Fruit fly (Drosophila melanogaster) whole organism, embryonic: Measurements from ENCODE around the gene CG46441.

Experiments
- Aef1 ChIP-seq: fragments of 200-800 bp; sonication (Bioruptor generic); IDR thresholded peaks from 3 replicates; pipeline ENCODE4 v1.3.6; 2022; ENCODE audit warnings: missing biosample characterization, missing genetic modification characterization
- Asciz ChIP-seq: fragments of 200-800 bp; sonication (Bioruptor generic); optimal IDR thresholded peaks from 2 replicates; lab custom pipeline; 2017; ENCODE audit warnings: missing biosample characterization, mild to moderate bottlenecking, missing genetic modification characterization, missing genetic modification reagents
- Atf-2 ChIP-seq: fragments of 200-800 bp; sonication (Bioruptor generic); optimal IDR thresholded peaks from 2 replicates; lab custom pipeline; 2016; ENCODE audit warnings: missing biosample characterization, missing genetic modification characterization
- Bgb ChIP-seq: fragments of 200-800 bp; sonication (Bioruptor generic); IDR thresholded peaks from 2 replicates; pipeline ENCODE4 v1.3.6; 2022; ENCODE audit warnings: missing biosample characterization, missing genetic modification characterization; ENCODE audit not compliant: partially characterized antibody
- CG10543 ChIP-seq: fragments of 200-800 bp; sonication (Bioruptor generic); optimal IDR thresholded peaks from 3 replicates; lab custom pipeline; 2017; ENCODE audit warnings: missing biosample characterization, mild to moderate bottlenecking, missing genetic modification characterization, moderate library complexity
- CG11085 ChIP-seq: fragments of 200-800 bp; sonication (Bioruptor generic); IDR thresholded peaks from 2 replicates; pipeline ENCODE4 v1.3.6; 2022; ENCODE audit warnings: missing biosample characterization, missing genetic modification characterization
- CG11504 ChIP-seq: fragments of 200-800 bp; sonication (Bioruptor generic); optimal IDR thresholded peaks from 3 replicates; lab custom pipeline; 2019; ENCODE audit warnings: missing biosample characterization, mild to moderate bottlenecking, missing genetic modification characterization, moderate library complexity
- CG11696 ChIP-seq: fragments of 200-800 bp; sonication (Bioruptor generic); IDR thresholded peaks from 2 replicates; pipeline ENCODE4 v1.3.6; 2022; ENCODE audit warnings: missing biosample characterization, missing genetic modification characterization
- CG12391 ChIP-seq: fragments of 200-800 bp; sonication (Bioruptor generic); optimal IDR thresholded peaks from 3 replicates; lab custom pipeline; 2018; ENCODE audit warnings: missing biosample characterization, mild to moderate bottlenecking, missing genetic modification characterization, moderate library complexity
- CG14014 ChIP-seq: fragments of 200-800 bp; sonication (Bioruptor generic); IDR thresholded peaks from 2 replicates; pipeline ENCODE4 v1.3.6; 2022; ENCODE audit warnings: missing biosample characterization, missing genetic modification characterization
- CG14441 ChIP-seq: fragments of 200-800 bp; sonication (Bioruptor generic); IDR thresholded peaks from 2 replicates; pipeline ENCODE4 v1.3.6; 2022; ENCODE audit warnings: missing biosample characterization, missing genetic modification characterization
- CG15514 ChIP-seq: fragments of 200-800 bp; sonication (Bioruptor generic); optimal IDR thresholded peaks from 3 replicates; lab custom pipeline; 2017; ENCODE audit warnings: missing biosample characterization, missing genetic modification characterization, mild to moderate bottlenecking, moderate library complexity, missing genetic modification reagents
- CG1647 ChIP-seq: fragments of 200-800 bp; sonication (Bioruptor generic); optimal IDR thresholded peaks from 3 replicates; lab custom pipeline; 2016; ENCODE audit warnings: missing biosample characterization, missing genetic modification characterization
- CG16863 ChIP-seq: fragments of 200-800 bp; sonication (Bioruptor generic); optimal IDR thresholded peaks from 3 replicates; lab custom pipeline; 2016; ENCODE audit warnings: missing biosample characterization, missing genetic modification characterization
- CG18262 ChIP-seq: fragments of 200-800 bp; optimal IDR thresholded peaks from 3 replicates; lab custom pipeline; 2019; ENCODE audit warnings: missing biosample characterization, mild to moderate bottlenecking, missing genetic modification characterization, moderate library complexity
- CG2875 ChIP-seq: fragments of 200-800 bp; sonication (Bioruptor generic); optimal IDR thresholded peaks from 2 replicates; lab custom pipeline; 2017; ENCODE audit warnings: missing biosample characterization, mild to moderate bottlenecking, missing genetic modification characterization, missing genetic modification reagents
- CG32767 ChIP-seq: fragments of 200-800 bp; sonication (Bioruptor generic); IDR thresholded peaks from 2 replicates; pipeline ENCODE4 v1.3.6; 2022; ENCODE audit warnings: missing biosample characterization, missing genetic modification characterization
- CG34422 ChIP-seq: fragments of 200-800 bp; sonication (Bioruptor generic); IDR thresholded peaks from 3 replicates; pipeline ENCODE4 v1.3.6; 2022; ENCODE audit warnings: missing biosample characterization, missing genetic modification characterization
- CG7987 ChIP-seq: fragments of 200-800 bp; sonication (Bioruptor generic); optimal IDR thresholded peaks from 2 replicates; lab custom pipeline; 2018; ENCODE audit warnings: missing biosample characterization, mild to moderate bottlenecking, missing genetic modification characterization, moderate library complexity
- CG8924 ChIP-seq: fragments of 200-800 bp; optimal IDR thresholded peaks from 3 replicates; lab custom pipeline; 2019; ENCODE audit warnings: missing biosample characterization, mild to moderate bottlenecking, missing genetic modification characterization, moderate library complexity
- CG9609 ChIP-seq: fragments of 200-800 bp; sonication (Bioruptor generic); optimal IDR thresholded peaks from 3 replicates; lab custom pipeline; 2016; ENCODE audit warnings: missing biosample characterization, missing genetic modification characterization
- CHES-1-like ChIP-seq: fragments of 200-800 bp; sonication (Bioruptor generic); optimal IDR thresholded peaks from 2 replicates; lab custom pipeline; 2016; ENCODE audit warnings: missing biosample characterization, missing genetic modification characterization
- CkIIα-i1 ChIP-seq: fragments of 200-800 bp; sonication (Bioruptor generic); IDR thresholded peaks from 2 replicates; pipeline ENCODE4 v1.3.6; 2022; ENCODE audit warnings: missing biosample characterization, missing genetic modification characterization
- Dad ChIP-seq: fragments of 200-800 bp; sonication (Bioruptor generic); optimal IDR thresholded peaks from 3 replicates; lab custom pipeline; 2016; ENCODE audit warnings: missing biosample characterization, missing genetic modification characterization
- Fer1 ChIP-seq: fragments of 200-800 bp; sonication (Bioruptor generic); optimal IDR thresholded peaks from 2 replicates; lab custom pipeline; 2017; ENCODE audit warnings: missing biosample characterization, mild to moderate bottlenecking, missing genetic modification characterization
- Hand ChIP-seq: fragments of 200-800 bp; sonication (Bioruptor generic); optimal IDR thresholded peaks from 2 replicates; lab custom pipeline; 2017; ENCODE audit warnings: mild to moderate bottlenecking, missing biosample characterization, missing genetic modification reagents, missing genetic modification characterization
- Ravus ChIP-seq: fragments of 200-800 bp; sonication (Bioruptor generic); IDR thresholded peaks from 2 replicates; pipeline ENCODE4 v1.3.6; 2022; ENCODE audit warnings: missing biosample characterization, missing genetic modification characterization
- Stat92E ChIP-seq, 3 experiments: fragments of >200 bp in 2 of 3; fragments of 200-800 bp in 1 of 3; sonication (Bioruptor generic) in 1 of 3; optimal IDR thresholded peaks; 2 replicates each; lab custom pipeline; 2017 to 2019; ENCODE audit warnings: missing biosample characterization in 3 of 3, missing genetic modification characterization in 3 of 3, mild to moderate bottlenecking in 1 of 3, moderate library complexity in 1 of 3
- ase ChIP-seq: fragments of 200-800 bp; sonication (Bioruptor generic); IDR thresholded peaks from 3 replicates; pipeline ENCODE4 v1.3.6; 2022; ENCODE audit warnings: missing biosample characterization, missing genetic modification characterization
- chif ChIP-seq, 2 experiments: fragments of 200-800 bp; sonication (Bioruptor generic); optimal IDR thresholded peaks; 3 replicates each; lab custom pipeline; 2016; ENCODE audit warnings: missing biosample characterization in 2 of 2, missing genetic modification characterization in 2 of 2
- dmrt11E ChIP-seq: fragments of 200-800 bp; sonication (Bioruptor generic); optimal IDR thresholded peaks from 3 replicates; lab custom pipeline; 2018; ENCODE audit warnings: missing biosample characterization, mild to moderate bottlenecking, missing genetic modification characterization, moderate library complexity
- dmrt99B ChIP-seq: fragments of 200-800 bp; sonication (Bioruptor generic); optimal IDR thresholded peaks from 2 replicates; lab custom pipeline; 2018; ENCODE audit warnings: missing biosample characterization, mild to moderate bottlenecking, missing genetic modification characterization, moderate library complexity
- fd3F ChIP-seq: fragments of 200-800 bp; sonication (Bioruptor generic); optimal IDR thresholded peaks from 2 replicates; lab custom pipeline; 2018; ENCODE audit warnings: missing biosample characterization, mild to moderate bottlenecking, missing genetic modification characterization, moderate library complexity
- fru ChIP-seq: fragments of >200 bp; optimal IDR thresholded peaks from 2 replicates; lab custom pipeline; 2017
- her ChIP-seq: fragments of 200-800 bp; sonication (Bioruptor generic); optimal IDR thresholded peaks from 2 replicates; lab custom pipeline; 2016; ENCODE audit warnings: missing biosample characterization, missing genetic modification characterization
- klu ChIP-seq: fragments of 200-800 bp; sonication (Bioruptor generic); IDR thresholded peaks from 2 replicates; pipeline ENCODE4 v1.3.6; 2022; ENCODE audit warnings: missing biosample characterization, missing genetic modification characterization
- nau ChIP-seq: fragments of 200-800 bp; sonication (Bioruptor generic); optimal IDR thresholded peaks from 3 replicates; lab custom pipeline; 2017; ENCODE audit warnings: missing biosample characterization, mild to moderate bottlenecking, missing genetic modification characterization, missing genetic modification reagents
- otp ChIP-seq: fragments of 200-800 bp; sonication (Bioruptor generic); IDR thresholded peaks from 3 replicates; pipeline ENCODE4, ENCODE4 v1.3.6; 2022; ENCODE audit warnings: missing biosample characterization, missing genetic modification characterization
- pan ChIP-seq, 4 experiments: fragments of >200 bp in 3 of 4; fragments of 200-800 bp in 1 of 4; sonication (Bioruptor generic) in 1 of 4; optimal IDR thresholded peaks in 3 of 4; IDR thresholded peaks in 1 of 4; 2 replicates each; pipeline versions ENCODE4 v1.3.6 to Lab custom; 2017 to 2022; ENCODE audit warnings: missing biosample characterization in 2 of 4, missing genetic modification characterization in 2 of 4, mixed read lengths in 1 of 4
- pfk ChIP-seq: fragments of 200-800 bp; sonication (Bioruptor generic); optimal IDR thresholded peaks from 2 replicates; lab custom pipeline; 2018; ENCODE audit warnings: missing biosample characterization, mild to moderate bottlenecking, missing genetic modification characterization, moderate library complexity
- pum ChIP-seq: fragments of 200-800 bp; sonication (Bioruptor generic); optimal IDR thresholded peaks from 2 replicates; lab custom pipeline; 2016; ENCODE audit warnings: missing biosample characterization, missing genetic modification characterization
- sc ChIP-seq, 3 experiments: fragments of >200 bp in 2 of 3; fragments of 200-800 bp in 1 of 3; sonication (Bioruptor generic) in 1 of 3; optimal IDR thresholded peaks; 2 replicates in 2 of 3; 3 replicates in 1 of 3; lab custom pipeline; 2017; ENCODE audit warnings: mild to moderate bottlenecking in 1 of 3, missing biosample characterization in 1 of 3, missing genetic modification characterization in 1 of 3, missing genetic modification reagents in 1 of 3
- scrt ChIP-seq: fragments of 200-800 bp; sonication (Bioruptor generic); optimal IDR thresholded peaks from 2 replicates; lab custom pipeline; 2018; ENCODE audit warnings: missing biosample characterization, mild to moderate bottlenecking, missing genetic modification characterization, moderate library complexity
- sima ChIP-seq: fragments of 200-800 bp; sonication (Bioruptor generic); optimal IDR thresholded peaks from 2 replicates; lab custom pipeline; 2016; ENCODE audit warnings: missing biosample characterization, missing genetic modification characterization
- so ChIP-seq: fragments of 200-800 bp; sonication (Bioruptor generic); IDR thresholded peaks from 3 replicates; pipeline ENCODE4 v1.3.6; 2022; ENCODE audit warnings: missing biosample characterization, missing genetic modification characterization
- toy ChIP-seq: fragments of 200-800 bp; sonication (Bioruptor generic); IDR thresholded peaks from 2 replicates; pipeline ENCODE4 v1.3.6; 2022; ENCODE audit warnings: missing biosample characterization, missing genetic modification characterization
- vnd ChIP-seq: fragments of 200-800 bp; sonication (Bioruptor generic); IDR thresholded peaks from 3 replicates; pipeline ENCODE4 v1.3.6; 2022; ENCODE audit warnings: missing biosample characterization, missing genetic modification characterization; ENCODE audit not compliant: partially characterized antibody
- z ChIP-seq: fragments of 200-800 bp; sonication (Bioruptor generic); IDR thresholded peaks from 3 replicates; pipeline ENCODE4 v1.3.6; 2022; ENCODE audit warnings: missing biosample characterization, missing genetic modification characterization

The CG46441 gene

dm6 chr3R:20542283-20543144, 40.7 kb upstream of the CG46441 start (continued):
- TF ChIP-seq CG7987 (GFP tag; lab: Kevin White, UChicago) = no peak
- TF ChIP-seq scrt (GFP tag; lab: Kevin White, UChicago) = peak; percentile 47
- peak; percentile 14 to 46 for TF ChIP-seq chif (GFP tag; optimal IDR thresholded peaks at IDR 0.05; lab: Kevin White, UChicago)
- TF ChIP-seq dmrt99B (tag; lab: Kevin White, UChicago) = no peak
- TF ChIP-seq fd3F (GFP tag; lab: Kevin White, UChicago) = no peak
- TF ChIP-seq Atf-2 (GFP tag; lab: Kevin White, UChicago) = peak; percentile 20
- peak; percentile 30 for TF ChIP-seq CG12391 (tag; lab: Kevin White, UChicago)
- TF ChIP-seq CG15514 (GFP tag; lab: Kevin White, UChicago) = no peak
- TF ChIP-seq pum (GFP tag; lab: Kevin White, UChicago) = no peak
- no peak for TF ChIP-seq ase (GFP tag; lab: Robert Waterston, UW)
- 0 out of 3 replicates have a peak, but pooled peaks have one; percentile 24 for TF ChIP-seq CG34422 (GFP tag; lab: Robert Waterston, UW)
- TF ChIP-seq Fer1 = peak; percentile 4
- no peak for TF ChIP-seq CkIIα-i1 (GFP tag; lab: Robert Waterston, UW)
- no peak for TF ChIP-seq Ravus
- TF ChIP-seq CG11696 (GFP tag; lab: Robert Waterston, UW) = no peak
- TF ChIP-seq CG32767 (GFP tag; lab: Robert Waterston, UW) = no peak
- TF ChIP-seq CG10543 (GFP tag; lab: Kevin White, UChicago) = peak; percentile 9
- TF ChIP-seq fru (lab: Kevin White, UChicago) = no peak
- no peak for TF ChIP-seq sima (GFP tag; lab: Kevin White, UChicago)
- no peak for TF ChIP-seq toy (GFP tag; lab: Robert Waterston, UW)
- no peak for TF ChIP-seq Bgb (GFP tag; lab: Robert Waterston, UW)
- no peak for TF ChIP-seq nau (GFP tag; lab: Kevin White, UChicago)
- TF ChIP-seq Stat92E (GFP tag; optimal IDR thresholded peaks at IDR 0.05; lab: Kevin White, UChicago) = no peak
- TF ChIP-seq CG14014 (GFP tag; lab: Robert Waterston, UW) = peak; percentile 61; the same call in 1 of the 2 replicates
- TF ChIP-seq Aef1 = no peak
- TF ChIP-seq Hand (GFP tag; lab: Kevin White, UChicago) = no peak
- peak; percentile 39 for TF ChIP-seq CG8924
- TF ChIP-seq Dad (GFP tag; lab: Kevin White, UChicago) = no peak
- no peak for TF ChIP-seq pfk (GFP tag; lab: Kevin White, UChicago)
- no peak for TF ChIP-seq vnd (GFP tag; lab: Robert Waterston, UW)
- no peak for TF ChIP-seq klu (GFP tag; lab: Robert Waterston, UW)
- peak; percentile 74 for TF ChIP-seq dmrt11E (tag; lab: Kevin White, UChicago)
- TF ChIP-seq CG11504 (tag; lab: Kevin White, UChicago) = no peak
- no peak for TF ChIP-seq sc (optimal IDR thresholded peaks at IDR 0.05; lab: Kevin White, UChicago)
- TF ChIP-seq sc (GFP tag; optimal IDR thresholded peaks at IDR 0.05; lab: Kevin White, UChicago) = peak; percentile 14
- TF ChIP-seq otp (GFP tag; lab: Robert Waterston, UW) = peak; percentile 34; the same call in 2 of the 3 replicates
- TF ChIP-seq CHES-1-like (GFP tag; lab: Kevin White, UChicago) = no peak
- TF ChIP-seq CG14441 (GFP tag; lab: Robert Waterston, UW) = no peak
- TF ChIP-seq CG11085 = no peak
- TF ChIP-seq so = peak; percentile 59; the same call in 1 of the 3 replicates
- no peak for TF ChIP-seq pan (optimal IDR thresholded peaks at IDR 0.05; lab: Kevin White, UChicago)
- no peak for TF ChIP-seq pan (GFP tag; optimal IDR thresholded peaks at IDR 0.05 in 1 of 2, IDR thresholded peaks at IDR 0.05 in 1 of 2)
- peak; percentile 52; the same call in 1 of the 3 replicates for TF ChIP-seq z (GFP tag; lab: Robert Waterston, UW)
- no peak for TF ChIP-seq CG1647 (GFP tag; lab: Kevin White, UChicago)
- TF ChIP-seq Asciz (GFP tag; lab: Kevin White, UChicago) = peak; percentile 82
- no peak for TF ChIP-seq CG16863
- no peak for TF ChIP-seq her (GFP tag; lab: Kevin White, UChicago)
- TF ChIP-seq CG18262 = peak; percentile 61
- TF ChIP-seq CG9609 (GFP tag; lab: Kevin White, UChicago) = no peak
- TF ChIP-seq CG2875 (GFP tag; lab: Kevin White, UChicago) = peak; percentile 58
